Fruit fly (Drosophila melanogaster): ENCODE data around the gene CG5418.

The CG5418 gene

dm6 chr2L:12453192-12453800 lies at the start of gene CG5418:
CG5418 (minus strand) TSS chr2L:12453242.
- TF ChIP-seq noc (tag; optimal IDR thresholded peaks at IDR 0.05) = no peak

- TF ChIP-seq noc (tag; optimal IDR thresholded peaks at IDR 0.05) = no peak
These were observed 47.4 kb upstream of the CG5418 start for dm6 chr2L:12500405-12500804.

dm6 chr2L:12499189-12499588 lies 46.1 kb upstream of the CG5418 start:
- TF ChIP-seq noc (tag; optimal IDR thresholded peaks at IDR 0.05) = no peak

dm6 chr2L:12498538-12498937 lies 45.5 kb upstream of the CG5418 start:
- TF ChIP-seq noc (tag; optimal IDR thresholded peaks at IDR 0.05) = no peak

- peak; percentile 94 for TF ChIP-seq noc (tag; optimal IDR thresholded peaks at IDR 0.05)
These were observed 44.5 kb upstream of the CG5418 start, which contains the start of gene t-cup for dm6 chr2L:12497283-12498265. t-cup (minus strand) TSS chr2L:12497333.

dm6 chr2L:12495196-12495595 lies 42.2 kb upstream of the CG5418 start:
- no peak for TF ChIP-seq noc (tag; optimal IDR thresholded peaks at IDR 0.05)

dm6 chr2L:12493771-12494317 lies 40.8 kb upstream of the CG5418 start:
- TF ChIP-seq noc (tag; optimal IDR thresholded peaks at IDR 0.05) = peak; percentile 81

dm6 chr2L:12493101-12493770 lies 40.2 kb upstream of the CG5418 start:
- no peak for TF ChIP-seq noc (tag; optimal IDR thresholded peaks at IDR 0.05)

- TF ChIP-seq noc (tag; optimal IDR thresholded peaks at IDR 0.05) = no peak
These were observed 36.4 kb upstream of the CG5418 start for dm6 chr2L:12489470-12489869.

- no peak for TF ChIP-seq noc (tag; optimal IDR thresholded peaks at IDR 0.05)
These were observed 34.8 kb upstream of the CG5418 start for dm6 chr2L:12487823-12488222.

- TF ChIP-seq noc (tag; optimal IDR thresholded peaks at IDR 0.05) = no peak
These were observed 34.3 kb upstream of the CG5418 start for dm6 chr2L:12487311-12487710.

- no peak for TF ChIP-seq noc (tag; optimal IDR thresholded peaks at IDR 0.05)
These were observed 33.0 kb upstream of the CG5418 start for dm6 chr2L:12485897-12486615.

dm6 chr2L:12483866-12484554 lies 31.0 kb upstream of the CG5418 start:
- peak; percentile 85 for TF ChIP-seq noc (tag; optimal IDR thresholded peaks at IDR 0.05)

dm6 chr2L:12483519-12483865 lies 30.4 kb upstream of the CG5418 start:
- TF ChIP-seq noc (tag; optimal IDR thresholded peaks at IDR 0.05) = no peak

All from whole organism, larva.